Fruit fly (Drosophila melanogaster): ENCODE results near the gene MED10.

MED10 gene

dm6 chr3L:16272338-16272959, 40.6 kb downstream of the MED10 start, which contains the start of gene CG13066:
TSS of gene CG13066 (plus strand) at chr3L:16272909.
- TF ChIP-seq usp (GFP tag; optimal IDR thresholded peaks at IDR 0.05) (no peak), Dll (optimal IDR thresholded peaks at IDR 0.05) (no peak)

dm6 chr3L:16275391-16276017, 43.6 kb downstream of the MED10 start:
- no peak for TF ChIP-seq CG8478 (optimal IDR thresholded peaks at IDR 0.05)
- TF ChIP-seq EcR (GFP tag; optimal IDR thresholded peaks at IDR 0.05): peak in 1 of 2 experiments; percentile 71

- TF ChIP-seq EcR (GFP tag; optimal IDR thresholded peaks at IDR 0.05) (no peak), psq (optimal IDR thresholded peaks at IDR 0.05) (no peak), pan (optimal IDR thresholded peaks at IDR 0.05) (no peak), Dll (optimal IDR thresholded peaks at IDR 0.05) (no peak), CG8478 (optimal IDR thresholded peaks at IDR 0.05) (no peak), usp (GFP tag; optimal IDR thresholded peaks at IDR 0.05) (no peak)
Observed at dm6 chr3L:16277135-16277534, 45.3 kb downstream of the MED10 start, which contains the start of gene CG13065. TSS of gene CG13065 (plus strand) at chr3L:16277435.

DNA sequence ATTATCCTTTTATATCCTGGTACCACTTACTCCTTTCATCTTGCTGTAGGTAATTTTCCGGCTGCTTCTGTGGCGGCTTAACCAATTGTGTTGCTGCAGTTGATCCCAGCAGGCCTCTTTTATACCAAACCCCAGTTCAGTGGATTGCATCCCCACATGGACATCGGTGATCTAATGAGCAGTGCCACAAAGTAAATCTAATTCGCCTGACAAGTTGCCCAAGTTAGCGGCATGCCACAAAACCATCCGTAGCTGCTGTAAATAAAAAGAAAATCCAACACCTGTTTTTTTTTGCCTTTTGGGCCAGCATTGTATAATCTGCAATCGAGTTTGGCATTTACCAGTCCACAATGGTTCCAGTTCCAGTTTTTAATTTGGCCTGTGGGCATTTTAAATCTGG, 47.3 kb downstream of the MED10 start, which contains the start of gene CG13050:
TSS of gene CG13050 (minus strand) at position 101 of the 400 bp plus-strand sequence.
- TF ChIP-seq pan (optimal IDR thresholded peaks at IDR 0.05) (no peak), Dll (optimal IDR thresholded peaks at IDR 0.05) (no peak), usp (GFP tag; optimal IDR thresholded peaks at IDR 0.05) (no peak)

dm6 chr3L:16279987-16280454, 48.1 kb downstream of the MED10 start, which contains the start of gene CG13064:
TSS of gene CG13064 (plus strand) at chr3L:16280404.
- TF ChIP-seq pan (optimal IDR thresholded peaks at IDR 0.05) (no peak), EcR (GFP tag; optimal IDR thresholded peaks at IDR 0.05) (peak in 1 of 2 experiments; percentile 54), psq (optimal IDR thresholded peaks at IDR 0.05) (no peak)

dm6 chr3L:16281880-16282556, 50.1 kb downstream of the MED10 start, which contains the start of gene CG13049:
TSS of gene CG13049 (minus strand) at chr3L:16281930.
- TF ChIP-seq CG8478 (optimal IDR thresholded peaks at IDR 0.05) (no peak), psq (optimal IDR thresholded peaks at IDR 0.05) (no peak), EcR (GFP tag; optimal IDR thresholded peaks at IDR 0.05) (no peak), usp (GFP tag; optimal IDR thresholded peaks at IDR 0.05) (no peak), Dll (optimal IDR thresholded peaks at IDR 0.05) (no peak), pan (optimal IDR thresholded peaks at IDR 0.05) (no peak)
